Fruit fly (Drosophila melanogaster) whole organism, pupa: Measurements from ENCODE around the gene Gk1.

ENCODE experiments used
- CG10348 ChIP-seq: fragments of 200-800 bp; sonication (Bioruptor generic); IDR thresholded peaks from 2 replicates; pipeline ENCODE4 v1.3.6; 2022; ENCODE audit warnings: missing biosample characterization, missing genetic modification characterization
- CG12605 ChIP-seq: fragments of 200-800 bp; sonication (Bioruptor generic); IDR thresholded peaks from 2 replicates; pipeline ENCODE4 v1.3.6; 2022; ENCODE audit warnings: missing biosample characterization, missing genetic modification characterization
- CG13204 ChIP-seq: fragments of 200-800 bp; sonication (Bioruptor generic); optimal IDR thresholded peaks from 2 replicates; lab custom pipeline; 2018; ENCODE audit warnings: missing biosample characterization, mild to moderate bottlenecking, missing genetic modification characterization, moderate library complexity
- CG14655 ChIP-seq: fragments of 200-800 bp; sonication (Bioruptor generic); optimal IDR thresholded peaks from 3 replicates; lab custom pipeline; 2017; ENCODE audit warnings: mild to moderate bottlenecking, missing biosample characterization, missing genetic modification reagents, missing genetic modification characterization
- CG15710 ChIP-seq: fragments of 200-800 bp; sonication (Bioruptor generic); optimal IDR thresholded peaks from 2 replicates; lab custom pipeline; 2018; ENCODE audit warnings: missing biosample characterization, mild to moderate bottlenecking, missing genetic modification characterization, moderate library complexity
- CG17806 ChIP-seq: fragments of 200-800 bp; sonication (Bioruptor generic); optimal IDR thresholded peaks from 2 replicates; lab custom pipeline; 2018; ENCODE audit warnings: missing biosample characterization, mild to moderate bottlenecking, missing genetic modification characterization, moderate library complexity
- CG32121 ChIP-seq: fragments of 200-800 bp; sonication (Bioruptor generic); IDR thresholded peaks from 2 replicates; pipeline ENCODE4 v1.3.6; 2022; ENCODE audit warnings: missing biosample characterization, missing genetic modification characterization
- CG34367 ChIP-seq: fragments of 200-800 bp; sonication (Bioruptor generic); optimal IDR thresholded peaks from 2 replicates; lab custom pipeline; 2018; ENCODE audit warnings: missing biosample characterization, mild to moderate bottlenecking, missing genetic modification characterization
- CG4496 ChIP-seq: fragments of 200-800 bp; sonication (Bioruptor generic); IDR thresholded peaks from 3 replicates; pipeline ENCODE4 v1.3.6; 2022; ENCODE audit warnings: missing biosample characterization, missing genetic modification characterization
- CG8159 ChIP-seq: fragments of 200-800 bp; sonication (Bioruptor generic); optimal IDR thresholded peaks from 3 replicates; lab custom pipeline; 2018; ENCODE audit warnings: missing biosample characterization, mild to moderate bottlenecking, missing genetic modification characterization, moderate library complexity
- CG8301 ChIP-seq: fragments of 200-800 bp; sonication (Bioruptor generic); optimal IDR thresholded peaks from 2 replicates; lab custom pipeline; 2018; ENCODE audit warnings: missing biosample characterization, mild to moderate bottlenecking, missing genetic modification characterization
- CG9948 ChIP-seq: fragments of 200-800 bp; sonication (Bioruptor generic); optimal IDR thresholded peaks from 2 replicates; lab custom pipeline; 2018; ENCODE audit warnings: missing biosample characterization, mild to moderate bottlenecking, missing genetic modification characterization, moderate library complexity
- D1 ChIP-seq: fragments of 200-800 bp; sonication (Bioruptor generic); optimal IDR thresholded peaks from 2 replicates; lab custom pipeline; 2018; ENCODE audit warnings: missing biosample characterization, mild to moderate bottlenecking, missing genetic modification characterization, moderate library complexity
- EcR ChIP-seq: fragments of 200-800 bp; sonication (Bioruptor generic); optimal IDR thresholded peaks from 3 replicates; lab custom pipeline; 2019; ENCODE audit warnings: missing biosample characterization, missing genetic modification characterization, mild to moderate bottlenecking, moderate library complexity, missing genetic modification reagents
- Ets98B ChIP-seq: fragments of 200-800 bp; sonication (Bioruptor generic); IDR thresholded peaks from 2 replicates; pipeline ENCODE4 v1.3.6; 2022; ENCODE audit warnings: missing biosample characterization, missing genetic modification characterization
- Pif1A ChIP-seq: fragments of 200-800 bp; sonication (Bioruptor generic); optimal IDR thresholded peaks from 3 replicates; lab custom pipeline; 2016; ENCODE audit warnings: missing biosample characterization, missing genetic modification characterization
- Pif1B ChIP-seq: fragments of 200-800 bp; sonication (Bioruptor generic); optimal IDR thresholded peaks from 3 replicates; lab custom pipeline; 2016; ENCODE audit warnings: missing biosample characterization, missing genetic modification characterization
- Snoo ChIP-seq: fragments of 200-800 bp; sonication (Bioruptor generic); optimal IDR thresholded peaks from 3 replicates; lab custom pipeline; 2017; ENCODE audit warnings: missing biosample characterization, mild to moderate bottlenecking, missing genetic modification characterization, inconsistent platforms
- fd96Ca ChIP-seq: fragments of 200-800 bp; sonication (Bioruptor generic); IDR thresholded peaks from 3 replicates; pipeline ENCODE4 v1.3.6; 2022; ENCODE audit warnings: missing biosample characterization, missing genetic modification characterization
- gl ChIP-seq: fragments of 200-800 bp; sonication (Bioruptor generic); optimal IDR thresholded peaks from 2 replicates; lab custom pipeline; 2018; ENCODE audit warnings: missing biosample characterization, mild to moderate bottlenecking, missing genetic modification characterization
- rn ChIP-seq: fragments of 200-800 bp; sonication (Bioruptor generic); IDR thresholded peaks from 2 replicates; pipeline ENCODE4 v1.3.6; 2022; ENCODE audit warnings: missing biosample characterization, missing genetic modification characterization

The Gk1 gene

DNA sequence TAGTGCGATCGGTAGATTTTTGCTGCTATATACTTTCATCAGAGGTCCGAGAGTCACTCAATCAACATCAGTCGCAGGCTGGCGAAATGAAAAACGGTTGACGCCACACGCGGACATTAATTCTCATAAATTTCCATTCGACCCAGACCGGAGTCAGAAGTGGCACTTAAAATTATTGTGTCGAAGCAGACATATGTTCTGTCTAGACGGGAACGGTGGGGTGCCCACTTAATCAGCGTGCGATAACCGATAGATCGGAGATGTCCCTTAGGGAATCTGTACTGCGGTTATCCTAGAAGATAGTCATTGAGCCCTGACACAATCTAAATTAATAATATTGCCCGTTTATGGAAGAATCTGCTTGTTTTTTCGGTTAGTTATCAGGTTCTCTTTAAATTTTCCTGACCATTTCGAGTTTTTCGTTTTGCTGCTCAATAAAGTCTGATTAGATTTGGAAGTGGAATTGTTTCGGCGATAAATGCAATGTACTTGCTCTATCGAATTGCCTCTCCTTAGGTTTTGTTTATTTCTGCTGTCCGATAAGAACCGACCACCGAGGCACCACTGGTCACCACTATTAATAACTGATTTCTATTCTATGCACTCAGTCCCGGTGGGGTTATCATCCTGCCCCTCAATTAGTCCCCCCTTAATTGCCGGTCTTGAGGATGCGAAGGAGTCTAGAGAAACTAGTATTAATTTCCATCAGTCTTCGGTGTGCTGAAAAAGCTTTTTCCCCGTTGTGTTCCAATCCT, 43.6 kb downstream of the Gk1 start:
- TF ChIP-seq CG15710 (tag; lab: Kevin White, UChicago), result no peak
- TF ChIP-seq CG4496 (GFP tag; lab: Robert Waterston, UW), result no peak
- TF ChIP-seq CG14655 (GFP tag; lab: Kevin White, UChicago), result no peak
- no peak for TF ChIP-seq Pif1A
- TF ChIP-seq CG34367 (tag; lab: Kevin White, UChicago), result no peak
- TF ChIP-seq CG17806 (tag; lab: Kevin White, UChicago), result no peak
- TF ChIP-seq CG9948, result no peak
- no peak for TF ChIP-seq CG8159 (tag; lab: Kevin White, UChicago)
- TF ChIP-seq D1, result no peak
- TF ChIP-seq CG32121, result no peak
- TF ChIP-seq CG10348 (GFP tag; lab: Robert Waterston, UW), result no peak
- TF ChIP-seq CG12605 (GFP tag; lab: Robert Waterston, UW), result no peak
- TF ChIP-seq Ets98B (GFP tag; lab: Robert Waterston, UW), result no peak
- TF ChIP-seq Pif1B (GFP tag; lab: Kevin White, UChicago), result no peak
- no peak for TF ChIP-seq Snoo (tag; lab: Kevin White, UChicago)

DNA sequence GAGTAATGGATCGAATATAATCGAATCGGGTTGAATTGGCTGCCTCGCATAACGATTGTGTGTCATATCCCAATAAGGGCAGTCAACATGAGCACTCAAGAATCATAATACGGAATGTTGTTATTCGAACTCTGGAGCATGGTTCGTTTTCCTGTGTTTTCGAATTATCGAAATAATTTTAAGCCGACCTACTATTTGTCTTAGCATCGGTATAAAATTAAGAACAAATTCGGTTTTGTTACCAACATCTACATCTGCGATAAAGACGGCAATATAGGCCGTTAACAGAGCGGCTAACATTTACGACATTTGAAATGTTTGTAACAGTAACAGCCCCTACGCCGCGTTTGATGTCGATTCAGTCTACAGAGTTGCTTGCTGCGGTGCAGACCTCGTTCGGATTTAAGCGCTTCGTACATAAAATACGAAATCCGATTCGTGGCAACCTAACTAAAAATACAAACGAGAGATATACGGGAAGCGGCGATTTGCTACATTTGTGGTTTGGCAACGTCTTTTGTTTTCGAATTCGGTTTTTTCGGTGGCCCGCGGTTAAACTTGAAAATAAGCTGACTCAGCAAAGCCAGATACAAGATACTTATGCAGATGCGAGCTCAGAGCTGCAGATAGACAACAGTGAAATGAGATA, 45.1 kb downstream of the Gk1 start:
- TF ChIP-seq Pif1A, result no peak
- TF ChIP-seq fd96Ca (GFP tag; lab: Robert Waterston, UW), result 0 out of 3 replicates have a peak, but pooled peaks have one; percentile 7
- TF ChIP-seq Pif1B (GFP tag; lab: Kevin White, UChicago), result peak; percentile 3
- 0 out of 2 replicates have a peak, but pooled peaks have one; percentile 34 for TF ChIP-seq CG12605 (GFP tag; lab: Robert Waterston, UW)
- TF ChIP-seq Ets98B (GFP tag; lab: Robert Waterston, UW), result peak; percentile 11; the same call in 1 of the 2 replicates
- no peak for TF ChIP-seq CG34367 (tag; lab: Kevin White, UChicago)
- no peak for TF ChIP-seq CG32121
- TF ChIP-seq EcR, result no peak
- peak; percentile 19 for TF ChIP-seq Snoo (tag; lab: Kevin White, UChicago)
- TF ChIP-seq rn (GFP tag; lab: Robert Waterston, UW), result no peak

DNA sequence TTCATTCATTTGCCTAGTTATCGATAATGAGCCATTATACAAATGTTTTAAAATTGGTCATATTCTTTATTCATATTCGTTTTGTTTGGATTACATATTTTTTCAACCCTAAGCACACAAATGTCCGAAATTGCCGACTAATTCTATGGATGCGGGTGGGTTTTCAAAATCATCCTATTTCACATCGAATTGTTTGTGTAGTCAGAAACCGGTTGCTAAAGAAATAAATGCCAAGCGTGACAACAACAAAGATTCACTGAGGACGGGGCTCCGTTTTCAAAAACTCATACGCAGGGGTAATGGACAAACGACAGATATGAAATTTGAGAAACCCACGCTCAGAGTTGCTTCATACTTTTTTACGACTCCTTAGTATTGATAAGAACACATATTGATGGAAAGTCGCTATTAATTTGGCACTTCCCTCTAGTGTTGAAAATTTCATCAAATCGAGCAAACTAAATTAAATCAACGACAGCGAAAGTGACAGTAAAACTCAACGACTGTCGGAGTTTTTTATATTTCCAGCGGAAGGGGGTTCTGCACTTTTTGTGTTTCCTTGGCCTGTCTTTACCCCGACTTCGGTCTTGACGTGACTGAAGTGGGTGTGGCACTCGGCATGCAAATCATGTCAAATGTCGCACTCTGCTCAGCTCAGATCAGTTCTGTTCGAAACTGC, 46.1 kb downstream of the Gk1 start:
- TF ChIP-seq CG14655 (GFP tag; lab: Kevin White, UChicago) (no peak), Pif1B (GFP tag; lab: Kevin White, UChicago) (no peak), Snoo (tag; lab: Kevin White, UChicago) (no peak), CG15710 (tag; lab: Kevin White, UChicago) (no peak), CG8301 (no peak)

DNA sequence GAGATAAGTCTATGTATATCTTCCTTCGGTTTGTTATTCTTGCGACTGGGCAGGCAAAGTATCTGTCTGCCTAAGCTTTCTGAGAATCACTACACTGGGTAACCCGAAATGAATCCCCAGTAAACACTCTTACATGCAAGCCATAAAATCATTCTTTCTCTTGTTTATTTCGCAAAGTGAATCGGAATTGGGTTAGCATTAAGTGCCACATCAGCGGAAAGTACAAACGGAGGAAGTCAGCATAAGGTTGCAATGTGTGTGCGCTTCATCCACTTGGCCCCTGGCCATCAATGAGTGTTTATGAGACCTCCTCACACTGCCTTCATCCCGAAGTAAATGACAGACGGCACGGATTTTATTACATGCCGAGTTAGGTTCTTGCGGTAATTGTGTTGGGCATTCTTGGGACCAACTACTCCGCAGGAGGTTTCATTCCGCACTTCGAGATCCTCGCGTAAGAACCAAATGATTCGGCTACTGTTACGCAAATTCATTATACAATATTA, 47.9 kb downstream of the Gk1 start:
- TF ChIP-seq CG12605 (GFP tag; lab: Robert Waterston, UW) (no peak), CG8159 (tag; lab: Kevin White, UChicago) (no peak), gl (tag; lab: Kevin White, UChicago) (no peak), Pif1A (no peak), Snoo (tag; lab: Kevin White, UChicago) (no peak), CG8301 (no peak), rn (GFP tag; lab: Robert Waterston, UW) (no peak), CG15710 (tag; lab: Kevin White, UChicago) (no peak), CG14655 (GFP tag; lab: Kevin White, UChicago) (no peak), fd96Ca (GFP tag; lab: Robert Waterston, UW) (no peak), D1 (no peak), CG32121 (no peak), CG9948 (no peak), CG34367 (tag; lab: Kevin White, UChicago) (no peak), CG4496 (GFP tag; lab: Robert Waterston, UW) (no peak)

DNA sequence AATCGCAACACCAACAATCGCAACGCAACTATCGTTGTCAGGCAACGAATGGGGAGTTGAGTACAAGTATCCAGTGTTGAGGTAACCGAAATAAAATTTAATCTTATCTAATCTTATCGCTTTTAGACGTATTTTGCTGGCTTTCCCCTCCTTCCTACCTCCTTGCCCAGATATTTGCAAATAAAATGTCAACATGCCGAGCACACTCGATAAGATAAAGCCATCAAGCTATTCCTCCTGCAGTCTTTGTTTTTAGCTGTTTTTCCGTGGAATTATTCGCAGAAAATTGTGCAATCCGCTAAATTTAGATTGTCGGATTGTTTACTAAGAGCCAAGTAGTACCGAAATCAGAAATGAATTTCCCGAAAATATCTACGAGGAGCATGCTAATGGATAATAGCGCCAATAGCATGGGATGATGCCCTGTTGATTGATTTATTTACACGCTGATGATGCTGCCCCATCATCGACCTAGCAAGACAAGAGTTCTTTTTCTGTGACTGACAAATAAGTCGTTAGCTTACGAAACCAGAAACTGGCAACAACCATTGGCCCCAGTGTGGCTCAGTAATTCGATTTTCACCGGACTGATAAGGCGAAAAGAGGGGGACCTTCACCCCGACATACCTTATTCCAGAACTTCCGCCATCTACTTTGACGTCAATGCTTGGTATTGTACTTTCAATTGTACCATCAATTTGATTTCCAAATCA, 48.9 kb downstream of the Gk1 start:
- TF ChIP-seq CG10348 (GFP tag; lab: Robert Waterston, UW), result no peak
- no peak for TF ChIP-seq rn (GFP tag; lab: Robert Waterston, UW)
- no peak for TF ChIP-seq gl (tag; lab: Kevin White, UChicago)
- no peak for TF ChIP-seq CG17806 (tag; lab: Kevin White, UChicago)
- TF ChIP-seq CG8301, result no peak
- TF ChIP-seq CG13204 (GFP tag; lab: Kevin White, UChicago), result no peak
- TF ChIP-seq D1, result no peak
- TF ChIP-seq CG15710 (tag; lab: Kevin White, UChicago), result no peak
- no peak for TF ChIP-seq fd96Ca (GFP tag; lab: Robert Waterston, UW)
- TF ChIP-seq CG32121, result no peak
- no peak for TF ChIP-seq EcR
- TF ChIP-seq CG14655 (GFP tag; lab: Kevin White, UChicago), result no peak
- TF ChIP-seq CG9948, result no peak
- peak; percentile 18 for TF ChIP-seq Pif1A
- TF ChIP-seq Pif1B (GFP tag; lab: Kevin White, UChicago), result peak; percentile 13
- TF ChIP-seq CG34367 (tag; lab: Kevin White, UChicago), result no peak
- no peak for TF ChIP-seq CG12605 (GFP tag; lab: Robert Waterston, UW)
- no peak for TF ChIP-seq CG8159 (tag; lab: Kevin White, UChicago)
